Worm (Caenorhabditis elegans) whole organism, mixed stage, embryonic: ENCODE results near the gene cpt-1.

Source experiments
- blmp-1 ChIP-seq: fragments of 150-350 bp; optimal IDR thresholded peaks from 2 replicates; lab custom pipeline; 2014; ENCODE audit warnings: missing biosample characterization, missing genetic modification characterization
- ham-2 ChIP-seq: fragments of 200-800 bp; sonication (Bioruptor generic); optimal IDR thresholded peaks from 2 replicates; lab custom pipeline; 2018; ENCODE audit warnings: mild to moderate bottlenecking, missing genetic modification characterization, missing compliant biosample characterization
- lsy-2 ChIP-seq: fragments of 150-350 bp; optimal IDR thresholded peaks from 2 replicates; lab custom pipeline; 2014; ENCODE audit warnings: missing biosample characterization, missing genetic modification characterization
- mep-1 ChIP-seq: fragments of 150-350 bp; optimal IDR thresholded peaks from 2 replicates; lab custom pipeline; 2017; ENCODE audit warnings: missing biosample characterization, missing genetic modification reagents, missing genetic modification characterization, inconsistent platforms
- nhr-28 ChIP-seq: fragments of 150-350 bp; optimal IDR thresholded peaks from 2 replicates; lab custom pipeline; 2014; ENCODE audit warnings: missing biosample characterization, missing genetic modification characterization
- sptf-1 ChIP-seq: sonication (generic microtip); optimal IDR thresholded peaks from 2 replicates; lab custom pipeline; 2017; ENCODE audit warnings: mild to moderate bottlenecking, missing genetic modification characterization, moderate library complexity, missing compliant biosample characterization
- unc-39 ChIP-seq: fragments of 150-350 bp; optimal IDR thresholded peaks from 2 replicates; lab custom pipeline; 2014; ENCODE audit warnings: missing biosample characterization, missing genetic modification characterization
- unc-62 ChIP-seq: fragments of 150-350 bp; optimal IDR thresholded peaks from 2 replicates; lab custom pipeline; 2014; ENCODE audit warnings: missing biosample characterization, missing genetic modification reagents, missing genetic modification characterization

DNA sequence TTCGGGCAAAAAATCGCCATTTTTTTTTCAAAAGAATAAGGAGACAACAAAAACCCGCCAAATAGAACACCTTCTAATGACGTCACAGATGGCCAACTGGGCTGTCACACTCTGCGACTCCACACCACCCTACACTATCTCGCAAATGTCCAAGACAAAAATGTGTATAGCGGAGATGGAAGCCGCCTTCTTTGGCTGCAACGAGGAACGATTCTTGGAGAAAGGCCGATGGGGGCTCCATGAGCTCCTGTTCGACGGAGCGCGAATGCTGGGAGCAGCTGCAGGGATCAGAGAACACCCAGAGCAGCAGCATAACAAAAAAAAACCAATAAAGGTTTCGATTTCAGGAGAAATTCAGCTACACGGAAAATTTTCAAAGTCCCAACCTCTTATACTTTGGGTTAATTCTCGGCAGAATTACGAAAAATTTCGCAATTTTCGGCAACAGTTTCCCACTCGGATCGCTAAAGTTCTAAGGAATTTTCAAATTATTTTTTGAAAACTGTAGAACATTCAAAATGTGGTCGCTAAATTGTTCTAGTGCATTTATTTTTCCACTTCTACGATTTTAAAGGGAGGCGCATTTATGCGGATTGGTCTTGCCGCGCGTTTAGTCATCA lies 9.6 kb upstream of the cpt-1 start:
- no peak for TF ChIP-seq ham-2 (GFP tag; lab: Kevin White, UChicago)
- no peak for TF ChIP-seq unc-39 (tag; lab: Kevin White, UChicago)
- no peak for TF ChIP-seq nhr-28 (tag; lab: Kevin White, UChicago)
- no peak for TF ChIP-seq lsy-2 (tag; lab: Kevin White, UChicago)
- TF ChIP-seq mep-1 = no peak
- peak; percentile 23 for TF ChIP-seq unc-62
- TF ChIP-seq sptf-1 (tag; lab: Kevin White, UChicago) = peak; percentile 15
- no peak for TF ChIP-seq blmp-1 (tag; lab: Kevin White, UChicago)
